Worm (Caenorhabditis elegans) whole organism, L3 larva: ENCODE results near the gene C55A6.3.

Experiments used
- ama-1 ChIP-seq: fragments of 150-350 bp; optimal IDR thresholded peaks from 2 replicates; lab custom pipeline; 2018
- ceh-16 ChIP-seq: sonication (generic microtip); optimal IDR thresholded peaks from 2 replicates; lab custom pipeline; 2017; ENCODE audit warnings: missing biosample characterization, missing genetic modification characterization
- daf-12 ChIP-seq: fragments of 150-350 bp; optimal IDR thresholded peaks from 2 replicates; lab custom pipeline; 2014; ENCODE audit warnings: missing biosample characterization, missing genetic modification reagents, missing genetic modification characterization
- egl-27 ChIP-seq: sonication (generic microtip); optimal IDR thresholded peaks from 4 replicates; lab custom pipeline; 2017; ENCODE audit warnings: missing biosample characterization, missing genetic modification reagents, missing genetic modification characterization
- egl-5 ChIP-seq: fragments of 150-350 bp; optimal IDR thresholded peaks from 2 replicates; lab custom pipeline; 2017; ENCODE audit warnings: missing biosample characterization, missing genetic modification reagents, missing genetic modification characterization, inconsistent platforms
- elt-2 ChIP-seq: sonication (generic microtip); optimal IDR thresholded peaks from 2 replicates; lab custom pipeline; 2016; ENCODE audit warnings: missing genetic modification reagents, mild to moderate bottlenecking, missing genetic modification characterization, missing compliant biosample characterization
- elt-3 ChIP-seq, 3 experiments: fragments of 150-350 bp in 1 of 3; sonication (generic microtip) in 2 of 3; optimal IDR thresholded peaks; 2 replicates in 2 of 3; 4 replicates in 1 of 3; lab custom pipeline; 2014 to 2017; ENCODE audit warnings: missing biosample characterization in 3 of 3, missing genetic modification characterization in 3 of 3
- fos-1 ChIP-seq: fragments of 150-350 bp; optimal IDR thresholded peaks from 2 replicates; lab custom pipeline; 2014; ENCODE audit warnings: missing biosample characterization, missing genetic modification characterization
- jun-1 ChIP-seq: fragments of 150-350 bp; optimal IDR thresholded peaks from 2 replicates; lab custom pipeline; 2014; ENCODE audit warnings: missing biosample characterization, missing genetic modification reagents, missing genetic modification characterization
- lin-15B ChIP-seq: fragments of 150-350 bp; optimal IDR thresholded peaks from 2 replicates; lab custom pipeline; 2014; ENCODE audit warnings: missing biosample characterization, missing genetic modification characterization
- lin-39 ChIP-seq: fragments of 150-350 bp; optimal IDR thresholded peaks from 2 replicates; lab custom pipeline; 2018; ENCODE audit warnings: missing biosample characterization, missing genetic modification reagents, missing genetic modification characterization
- lsy-12 ChIP-seq: sonication (generic microtip); optimal IDR thresholded peaks from 2 replicates; lab custom pipeline; 2016; ENCODE audit warnings: mild to moderate bottlenecking, missing genetic modification characterization, missing compliant biosample characterization
- mml-1 ChIP-seq: fragments of 150-350 bp; sonication (generic microtip); optimal IDR thresholded peaks from 3 replicates; lab custom pipeline; 2014; ENCODE audit warnings: missing biosample characterization, missing genetic modification characterization
- nfya-1 ChIP-seq: sonication (generic microtip); optimal IDR thresholded peaks from 2 replicates; lab custom pipeline; 2017; ENCODE audit warnings: missing genetic modification characterization, mild to moderate bottlenecking, missing compliant biosample characterization, antibody characterized with exemption, moderate library complexity; ENCODE audit not compliant: insufficient read depth
- nhr-11 ChIP-seq: fragments of 150-350 bp; optimal IDR thresholded peaks from 2 replicates; lab custom pipeline; 2014; ENCODE audit warnings: missing biosample characterization, missing genetic modification characterization
- nhr-12 ChIP-seq: fragments of 150-350 bp; optimal IDR thresholded peaks from 2 replicates; lab custom pipeline; 2014; ENCODE audit warnings: missing biosample characterization, missing genetic modification characterization
- nhr-23 ChIP-seq: fragments of 150-350 bp; optimal IDR thresholded peaks from 2 replicates; lab custom pipeline; 2014; ENCODE audit warnings: missing biosample characterization, missing genetic modification reagents, missing genetic modification characterization
- nhr-237 ChIP-seq: fragments of 150-350 bp; optimal IDR thresholded peaks from 2 replicates; lab custom pipeline; 2014; ENCODE audit warnings: missing biosample characterization, missing genetic modification characterization
- nhr-25 ChIP-seq: sonication (generic microtip); optimal IDR thresholded peaks from 2 replicates; lab custom pipeline; 2017; ENCODE audit warnings: missing biosample characterization, missing genetic modification characterization
- nhr-43 ChIP-seq: sonication (generic microtip); optimal IDR thresholded peaks from 2 replicates; lab custom pipeline; 2016; ENCODE audit warnings: mild to moderate bottlenecking, missing genetic modification characterization, missing compliant biosample characterization; ENCODE audit not compliant: poor library complexity, severe bottlenecking
- nhr-67 ChIP-seq: fragments of 150-350 bp; optimal IDR thresholded peaks from 2 replicates; lab custom pipeline; 2014; ENCODE audit warnings: missing biosample characterization, missing genetic modification characterization
- nhr-76 ChIP-seq: fragments of 150-350 bp; sonication (generic microtip); optimal IDR thresholded peaks from 5 replicates; lab custom pipeline; 2014; ENCODE audit warnings: missing biosample characterization, missing genetic modification characterization
- pha-4 ChIP-seq: fragments of 150-350 bp; optimal IDR thresholded peaks from 2 replicates; lab custom pipeline; 2014; ENCODE audit warnings: missing biosample characterization, missing genetic modification reagents, missing genetic modification characterization
- snpc-4 ChIP-seq: fragments of 150-350 bp; optimal IDR thresholded peaks from 2 replicates; lab custom pipeline; 2014; ENCODE audit warnings: missing biosample characterization, missing genetic modification characterization
- tbx-2 ChIP-seq: sonication (generic microtip); optimal IDR thresholded peaks from 2 replicates; lab custom pipeline; 2016; ENCODE audit warnings: mild to moderate bottlenecking, missing genetic modification characterization, missing compliant biosample characterization
- unc-39 ChIP-seq: sonication (generic microtip); optimal IDR thresholded peaks from 4 replicates; lab custom pipeline; 2017; ENCODE audit warnings: missing biosample characterization, missing genetic modification characterization
- zag-1 ChIP-seq: fragments of 150-350 bp; optimal IDR thresholded peaks from 2 replicates; lab custom pipeline; 2014; ENCODE audit warnings: missing biosample characterization, missing genetic modification characterization
- ztf-11 ChIP-seq: fragments of 150-350 bp; optimal IDR thresholded peaks from 2 replicates; lab custom pipeline; 2014; ENCODE audit warnings: missing biosample characterization, missing genetic modification characterization
- ztf-4 ChIP-seq: fragments of 150-350 bp; optimal IDR thresholded peaks from 2 replicates; lab custom pipeline; 2014; ENCODE audit warnings: missing biosample characterization, missing genetic modification characterization

Gene C55A6.3

ce11 chrV:11503081-11503751 lies 10.1 kb downstream of the C55A6.3 start, which contains the start of gene C55A6.12:
C55A6.12 (minus strand) TSS chrV:11503131.
- TF ChIP-seq nfya-1 (tag; lab: Kevin White, UChicago) (peak; percentile 100), nhr-23 (tag; lab: Kevin White, UChicago) (no peak), nhr-43 (tag; lab: Kevin White, UChicago) (peak; percentile 24), lin-15B (tag; lab: Kevin White, UChicago) (peak; percentile 27)

- TF ChIP-seq mml-1 (no peak), nhr-76 (tag; lab: Kevin White, UChicago) (no peak), elt-2 (peak; percentile 25), snpc-4 (tag; lab: Kevin White, UChicago) (no peak), ztf-4 (no peak), jun-1 (tag; lab: Kevin White, UChicago) (no peak)
Observed at ce11 chrV:11500980-11501379, 12.4 kb downstream of the C55A6.3 start.

- TF ChIP-seq nhr-11 (tag; lab: Kevin White, UChicago) (no peak), nhr-23 (tag; lab: Kevin White, UChicago) (no peak), fos-1 (no peak), tbx-2 (no peak), daf-12 (no peak), unc-39 (tag; lab: Kevin White, UChicago) (no peak), lsy-12 (no peak), zag-1 (tag; lab: Kevin White, UChicago) (no peak), ceh-16 (tag; lab: Kevin White, UChicago) (no peak), nhr-43 (tag; lab: Kevin White, UChicago) (no peak), nhr-237 (tag; lab: Kevin White, UChicago) (no peak)
Observed at ce11 chrV:11499786-11500185, 13.5 kb downstream of the C55A6.3 start.

ce11 chrV:11497475-11497874 lies 15.9 kb downstream of the C55A6.3 start:
- TF ChIP-seq lin-39 (tag; lab: Kevin White, UChicago) (no peak), egl-27 (no peak), nhr-237 (tag; lab: Kevin White, UChicago) (no peak), elt-3 (tag; optimal IDR thresholded peaks at IDR 0.05; lab: Kevin White, UChicago) (no peak), mml-1 (no peak), nhr-23 (tag; lab: Kevin White, UChicago) (no peak), pha-4 (tag; lab: Kevin White, UChicago) (no peak), unc-39 (tag; lab: Kevin White, UChicago) (no peak), ztf-11 (no peak), elt-2 (no peak), nhr-12 (tag; lab: Kevin White, UChicago) (no peak), tbx-2 (no peak), lin-15B (tag; lab: Kevin White, UChicago) (no peak)

- no peak for TF ChIP-seq elt-2
- no peak for TF ChIP-seq tbx-2
- TF ChIP-seq pha-4 (tag; lab: Kevin White, UChicago), result peak; percentile 10
- no peak for TF ChIP-seq jun-1 (tag; lab: Kevin White, UChicago)
Observed at ce11 chrV:11496283-11496682, 17.0 kb downstream of the C55A6.3 start, which contains the start of gene htrl-1. htrl-1 (minus strand) TSS chrV:11496383.

ce11 chrV:11492456-11492855 lies 20.9 kb downstream of the C55A6.3 start, which contains the start of gene T11F9.21:
T11F9.21 (plus strand) TSS chrV:11492756.
- TF ChIP-seq unc-39 (tag; lab: Kevin White, UChicago) (no peak), nhr-23 (tag; lab: Kevin White, UChicago) (no peak), nfya-1 (tag; lab: Kevin White, UChicago) (no peak), zag-1 (tag; lab: Kevin White, UChicago) (no peak), nhr-67 (tag; lab: Kevin White, UChicago) (no peak), daf-12 (no peak), ama-1 (lab: Kevin White, UChicago) (no peak), nhr-25 (tag; lab: Kevin White, UChicago) (no peak), egl-5 (tag; lab: Kevin White, UChicago) (no peak), lsy-12 (no peak), nhr-12 (tag; lab: Kevin White, UChicago) (no peak), lin-15B (tag; lab: Kevin White, UChicago) (no peak), elt-3 (tag; optimal IDR thresholded peaks at IDR 0.05; lab: Kevin White, UChicago) (no peak), nhr-43 (tag; lab: Kevin White, UChicago) (no peak), nhr-237 (tag; lab: Kevin White, UChicago) (no peak), mml-1 (no peak), tbx-2 (no peak)
